Fruit fly (Drosophila melanogaster) whole organism, wandering third instar larva: ENCODE measurements around the gene CG34292.

Source experiments
- Abd-B ChIP-seq: fragments of >200 bp; optimal IDR thresholded peaks from 2 replicates; lab custom pipeline; 2017; ENCODE audit warnings: missing biosample characterization, missing genetic modification characterization
- CG9705 ChIP-seq: fragments of 200-800 bp; sonication (Bioruptor generic); optimal IDR thresholded peaks from 2 replicates; lab custom pipeline; 2018; ENCODE audit warnings: missing biosample characterization, mild to moderate bottlenecking, missing genetic modification characterization
- CrebA ChIP-seq: fragments of 200-800 bp; sonication (Bioruptor generic); optimal IDR thresholded peaks from 2 replicates; lab custom pipeline; 2016; ENCODE audit warnings: missing biosample characterization, mild to moderate bottlenecking, missing genetic modification characterization, borderline replicate concordance
- Dfd ChIP-seq: fragments of >200 bp; optimal IDR thresholded peaks from 2 replicates; lab custom pipeline; 2017; ENCODE audit warnings: missing biosample characterization, missing genetic modification characterization
- Dif ChIP-seq: fragments of 200-275, 200-300 bp; sonication (Bioruptor generic); optimal IDR thresholded peaks from 2 replicates; lab custom pipeline; 2018; ENCODE audit warnings: missing biosample characterization, missing genetic modification characterization; ENCODE audit not compliant: partially characterized antibody
- GATAd ChIP-seq: sonication (Bioruptor generic); optimal IDR thresholded peaks from 2 replicates; lab custom pipeline; 2016; ENCODE audit warnings: missing biosample characterization, missing genetic modification characterization
- HLH106 ChIP-seq: fragments of 200-800 bp; optimal IDR thresholded peaks from 3 replicates; lab custom pipeline; 2019; ENCODE audit warnings: missing biosample characterization, mild to moderate bottlenecking, missing genetic modification characterization, moderate library complexity
- Hnf4 ChIP-seq: fragments of 200-800 bp; sonication (Bioruptor generic); optimal IDR thresholded peaks from 2 replicates; lab custom pipeline; 2016; ENCODE audit warnings: missing biosample characterization, mild to moderate bottlenecking, missing genetic modification characterization
- Hr78 ChIP-seq: fragments of >200 bp; optimal IDR thresholded peaks from 2 replicates; lab custom pipeline; 2017; ENCODE audit warnings: missing biosample characterization, missing genetic modification characterization
- Hr83 ChIP-seq: fragments of 200-300 bp; sonication (Bioruptor generic); optimal IDR thresholded peaks from 2 replicates; lab custom pipeline; 2016; ENCODE audit warnings: missing biosample characterization, mild to moderate bottlenecking, missing genetic modification characterization, moderate library complexity; ENCODE audit not compliant: poor library complexity, severe bottlenecking
- Jra ChIP-seq: sonication (Bioruptor generic); optimal IDR thresholded peaks from 2 replicates; lab custom pipeline; 2016; ENCODE audit warnings: missing biosample characterization, missing genetic modification characterization
- Mio ChIP-seq: sonication (Bioruptor generic); optimal IDR thresholded peaks from 2 replicates; lab custom pipeline; 2016; ENCODE audit warnings: missing biosample characterization, missing genetic modification characterization
- Myc ChIP-seq: fragments of >200 bp; optimal IDR thresholded peaks from 2 replicates; lab custom pipeline; 2017
- N ChIP-seq: fragments of >200 bp; optimal IDR thresholded peaks from 2 replicates; lab custom pipeline; 2018; ENCODE audit warnings: missing biosample characterization, missing external identifiers, missing genetic modification characterization
- OdsH ChIP-seq: fragments of 200-800 bp; sonication (Bioruptor generic); optimal IDR thresholded peaks from 2 replicates; lab custom pipeline; 2016; ENCODE audit warnings: missing biosample characterization, mild to moderate bottlenecking, missing genetic modification characterization
- Sp1 ChIP-seq: fragments of 200-800 bp; sonication (Bioruptor generic); optimal IDR thresholded peaks from 3 replicates; lab custom pipeline; 2019; ENCODE audit warnings: missing biosample characterization, mild to moderate bottlenecking, missing genetic modification characterization, moderate library complexity
- Vsx2 ChIP-seq: fragments of 200-300, 225-300 bp; sonication (Bioruptor generic); optimal IDR thresholded peaks from 2 replicates; lab custom pipeline; 2018; ENCODE audit warnings: missing biosample characterization, missing genetic modification characterization; ENCODE audit not compliant: partially characterized antibody
- br ChIP-seq: fragments of 200-800 bp; sonication (Bioruptor generic); optimal IDR thresholded peaks from 2 replicates; lab custom pipeline; 2016; ENCODE audit warnings: missing biosample characterization, missing genetic modification characterization
- brk ChIP-seq: fragments of 200-800 bp; sonication (Bioruptor generic); optimal IDR thresholded peaks from 2 replicates; lab custom pipeline; 2016; ENCODE audit warnings: missing biosample characterization, mild to moderate bottlenecking, missing genetic modification characterization
- dl ChIP-seq, 2 experiments: fragments of 175-275, 200-275 bp in 1 of 2; fragments of 200-275 bp in 1 of 2; sonication (Bioruptor generic); optimal IDR thresholded peaks; lab custom pipeline; 2018; ENCODE audit warnings: mild to moderate bottlenecking in 2 of 2, missing biosample characterization in 2 of 2, missing genetic modification characterization in 2 of 2, moderate library complexity in 2 of 2; ENCODE audit not compliant: partially characterized antibody in 2 of 2, insufficient read depth in 1 of 2
- dmrt93B ChIP-seq: fragments of 200-800 bp; sonication (Bioruptor generic); optimal IDR thresholded peaks from 2 replicates; lab custom pipeline; 2018; ENCODE audit warnings: missing biosample characterization, mild to moderate bottlenecking, missing genetic modification characterization
- ey ChIP-seq: fragments of 200-800 bp; sonication (Bioruptor generic); optimal IDR thresholded peaks from 2 replicates; lab custom pipeline; 2016; ENCODE audit warnings: missing biosample characterization, missing genetic modification characterization
- foxo ChIP-seq, 2 experiments: fragments of 200-800 bp; sonication (Bioruptor generic); optimal IDR thresholded peaks; 2 replicates in 1 of 2; 3 replicates in 1 of 2; lab custom pipeline; 2016 to 2017; ENCODE audit warnings: missing biosample characterization in 2 of 2, missing genetic modification characterization in 2 of 2
- fru ChIP-seq: fragments of 200-800 bp; sonication (Bioruptor generic); optimal IDR thresholded peaks from 3 replicates; lab custom pipeline; 2016; ENCODE audit warnings: missing biosample characterization, mild to moderate bottlenecking, missing genetic modification characterization
- h ChIP-seq: fragments of 200-800 bp; sonication (Bioruptor generic); optimal IDR thresholded peaks from 3 replicates; lab custom pipeline; 2016; ENCODE audit warnings: missing biosample characterization, mild to moderate bottlenecking, missing genetic modification characterization
- lola ChIP-seq: fragments of >200 bp; optimal IDR thresholded peaks from 2 replicates; lab custom pipeline; 2017; ENCODE audit warnings: missing biosample characterization, missing genetic modification characterization
- pan ChIP-seq: fragments of >200 bp; optimal IDR thresholded peaks from 2 replicates; lab custom pipeline; 2017
- psq ChIP-seq: fragments of 200-800 bp; sonication (Bioruptor generic); optimal IDR thresholded peaks from 3 replicates; lab custom pipeline; 2017; ENCODE audit warnings: missing biosample characterization, mild to moderate bottlenecking, missing genetic modification characterization, moderate library complexity
- rgr ChIP-seq: fragments of 200-800 bp; sonication (Bioruptor generic); optimal IDR thresholded peaks from 3 replicates; lab custom pipeline; 2016; ENCODE audit warnings: missing biosample characterization, mild to moderate bottlenecking, missing genetic modification characterization
- sv ChIP-seq: fragments of 200-800 bp; sonication (Bioruptor generic); optimal IDR thresholded peaks from 3 replicates; lab custom pipeline; 2016; ENCODE audit warnings: missing biosample characterization, missing genetic modification characterization
- tai ChIP-seq: sonication (Bioruptor generic); optimal IDR thresholded peaks from 2 replicates; lab custom pipeline; 2016; ENCODE audit warnings: missing biosample characterization, missing genetic modification characterization
- usp ChIP-seq: fragments of >200 bp; optimal IDR thresholded peaks from 2 replicates; lab custom pipeline; 2017; ENCODE audit warnings: missing biosample characterization, missing genetic modification characterization
- woc ChIP-seq: sonication (Bioruptor generic); optimal IDR thresholded peaks from 2 replicates; lab custom pipeline; 2016; ENCODE audit warnings: missing biosample characterization, mild to moderate bottlenecking, missing genetic modification characterization

CG34292 gene

dm6 chr3R:27069201-27069600, 7.2 kb downstream of the CG34292 start:
- TF ChIP-seq dl (GFP tag; optimal IDR thresholded peaks at IDR 0.05; lab: Kevin White, UChicago; ENCODE audit: insufficient read depth in 1 of 2, partially characterized antibody in 2 of 2): no peak
- no peak for TF ChIP-seq br (GFP tag; lab: Kevin White, UChicago)
- TF ChIP-seq CG9705 (GFP tag; lab: Kevin White, UChicago): no peak
- no peak for TF ChIP-seq N (GFP tag; lab: Kevin White, UChicago)
- TF ChIP-seq CrebA (GFP tag; lab: Kevin White, UChicago): no peak
- no peak for TF ChIP-seq Abd-B (GFP tag; lab: Kevin White, UChicago)
- no peak for TF ChIP-seq Myc (lab: Kevin White, UChicago)
- no peak for TF ChIP-seq ey (GFP tag; lab: Kevin White, UChicago)
- TF ChIP-seq Jra: no peak
- no peak for TF ChIP-seq Hr78 (GFP tag; lab: Kevin White, UChicago)
- no peak for TF ChIP-seq Vsx2
- no peak for TF ChIP-seq pan (lab: Kevin White, UChicago)
- TF ChIP-seq tai: no peak
- TF ChIP-seq GATAd: no peak
- no peak for TF ChIP-seq Mio

DNA sequence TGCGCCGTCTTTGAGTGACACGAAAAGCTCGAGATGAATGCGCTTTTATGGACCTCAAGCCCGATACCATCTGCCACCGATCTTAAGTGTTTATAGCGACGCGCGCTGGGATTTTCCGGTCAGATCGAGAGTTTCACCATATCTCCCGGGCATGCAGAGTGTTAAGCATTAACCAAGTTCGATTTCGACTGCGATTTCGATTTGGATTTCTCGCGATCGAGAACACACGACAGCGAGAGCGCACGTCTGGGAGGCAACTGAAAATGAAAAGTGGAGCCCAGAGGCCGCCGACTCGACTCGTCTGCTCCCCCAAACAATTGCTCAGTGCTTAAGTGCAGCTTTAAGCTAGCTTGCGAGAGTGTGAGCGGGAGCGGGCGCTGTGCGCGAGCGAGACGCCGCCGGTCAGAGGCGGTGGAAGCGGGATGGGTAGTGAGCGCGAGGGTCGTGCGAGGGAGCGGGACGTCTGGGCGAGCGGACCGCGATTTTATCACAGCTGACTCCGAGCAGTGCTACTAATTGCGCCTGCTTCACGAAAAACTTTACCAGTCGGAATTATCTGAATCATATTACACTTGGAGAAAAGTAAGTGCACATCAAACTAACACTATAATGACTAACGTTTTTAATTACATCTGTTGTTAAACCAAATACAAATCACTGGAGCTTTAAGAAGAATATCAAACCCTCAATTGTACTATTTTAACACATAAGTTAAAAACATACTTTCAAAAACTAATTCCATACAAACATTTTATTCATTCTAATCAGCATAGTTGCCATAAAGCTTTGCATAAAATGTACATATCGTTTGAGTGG, 8.0 kb downstream of the CG34292 start, which contains the start of gene spz:
spz (minus strand) TSS at position 261 of the 816 bp plus-strand sequence.
- TF ChIP-seq Dif (GFP tag; lab: Kevin White, UChicago) (peak; percentile 87), psq (GFP tag; lab: Kevin White, UChicago) (no peak), Jra (no peak), Vsx2 (peak; percentile 33), GATAd (no peak), dl (GFP tag; optimal IDR thresholded peaks at IDR 0.05; lab: Kevin White, UChicago; ENCODE audit: insufficient read depth in 1 of 2, partially characterized antibody in 2 of 2) (peak; percentile 61 to 89), Hr83 (peak; percentile 32), lola (no peak), dmrt93B (GFP tag; lab: Kevin White, UChicago) (no peak), fru (GFP tag; lab: Kevin White, UChicago) (peak; percentile 7), sv (GFP tag; lab: Kevin White, UChicago) (no peak), rgr (GFP tag; lab: Kevin White, UChicago) (peak; percentile 0), h (GFP tag; lab: Kevin White, UChicago) (peak; percentile 49), Mio (no peak), HLH106 (tag; lab: Kevin White, UChicago) (no peak), Hnf4 (no peak), Sp1 (GFP tag; lab: Kevin White, UChicago) (no peak), usp (GFP tag; lab: Kevin White, UChicago) (no peak), woc (GFP tag; lab: Kevin White, UChicago) (no peak), br (GFP tag; lab: Kevin White, UChicago) (no peak), foxo (GFP tag; optimal IDR thresholded peaks at IDR 0.05; lab: Kevin White, UChicago) (peak in 1 of 2 experiments; percentile 6), pan (lab: Kevin White, UChicago) (no peak), brk (no peak), Dfd (GFP tag; lab: Kevin White, UChicago) (no peak)

- TF ChIP-seq rgr (GFP tag; lab: Kevin White, UChicago) (no peak), OdsH (no peak), GATAd (no peak), br (GFP tag; lab: Kevin White, UChicago) (no peak), Abd-B (GFP tag; lab: Kevin White, UChicago) (no peak), sv (GFP tag; lab: Kevin White, UChicago) (no peak), Sp1 (GFP tag; lab: Kevin White, UChicago) (no peak), CG9705 (GFP tag; lab: Kevin White, UChicago) (no peak), brk (no peak), tai (no peak), pan (lab: Kevin White, UChicago) (no peak)
Measured at dm6 chr3R:27070906-27071498, 9.0 kb downstream of the CG34292 start.
